Worm (Caenorhabditis elegans) whole organism, L1 larva: Measurements from ENCODE around the gene srt-35.

Source experiments
- Y116A8C.19 ChIP-seq: sonication (generic microtip); optimal IDR thresholded peaks from 2 replicates; lab custom pipeline; 2016; ENCODE audit warnings: missing compliant biosample characterization, missing genetic modification characterization, borderline replicate concordance
- ces-1 ChIP-seq: fragments of 150-350 bp; optimal IDR thresholded peaks from 2 replicates; lab custom pipeline; 2014; ENCODE audit warnings: missing biosample characterization, missing genetic modification reagents, missing genetic modification characterization
- efl-1 ChIP-seq, 4 experiments: fragments of 150-350 bp; optimal IDR thresholded peaks in 3 of 4; peaks in 1 of 4; 1 replicate in 1 of 4; 2 replicates in 3 of 4; lab custom pipeline; 2014; ENCODE audit warnings: missing biosample characterization in 2 of 4, missing genetic modification characterization in 2 of 4, missing genetic modification reagents in 2 of 4
- ets-5 ChIP-seq: fragments of 200-800 bp; sonication (Bioruptor generic); IDR thresholded peaks from 2 replicates; pipeline ENCODE4 v1.3.6; 2022; ENCODE audit warnings: missing genetic modification characterization, missing compliant biosample characterization
- lin-39 ChIP-seq: fragments of 150-350 bp; optimal IDR thresholded peaks from 2 replicates; lab custom pipeline; 2014; ENCODE audit warnings: missing biosample characterization, missing genetic modification reagents, missing genetic modification characterization
- nhr-76 ChIP-seq: sonication (generic microtip); optimal IDR thresholded peaks from 2 replicates; lab custom pipeline; 2017; ENCODE audit warnings: missing biosample characterization, missing genetic modification characterization
- skn-1 ChIP-seq: fragments of 150-350 bp; optimal IDR thresholded peaks from 2 replicates; lab custom pipeline; 2014; ENCODE audit warnings: missing biosample characterization, missing genetic modification characterization
- swsn-7 ChIP-seq: sonication (generic microtip); optimal IDR thresholded peaks from 2 replicates; lab custom pipeline; 2016; ENCODE audit warnings: missing genetic modification characterization, missing compliant biosample characterization

ce11 chrV:4216902-4217301, 47.5 kb downstream of the srt-35 start:
- no peak for TF ChIP-seq ces-1 (GFP tag; lab: Kevin White, UChicago)
- TF ChIP-seq skn-1 (tag; lab: Kevin White, UChicago) = no peak
- TF ChIP-seq efl-1 (optimal IDR thresholded peaks at IDR 0.05; lab: Kevin White, UChicago) = no peak
- no peak for TF ChIP-seq efl-1 (GFP tag; optimal IDR thresholded peaks at IDR 0.05 in 1 of 2; lab: Kevin White, UChicago)
- TF ChIP-seq swsn-7 (tag; lab: Kevin White, UChicago) = no peak
- no peak for TF ChIP-seq Y116A8C.19 (tag; lab: Kevin White, UChicago)
- TF ChIP-seq ets-5 (GFP tag; lab: Robert Waterston, UW) = no peak
- no peak for TF ChIP-seq lin-39 (tag; lab: Kevin White, UChicago)
- TF ChIP-seq nhr-76 = no peak
